Fruit fly (Drosophila melanogaster) whole organism, embryonic: ENCODE measurements around the gene Naa80.

Experiments used
- Atf3 ChIP-seq: fragments of 200-800 bp; sonication (Bioruptor generic); optimal IDR thresholded peaks from 3 replicates; lab custom pipeline; 2016; ENCODE audit warnings: missing biosample characterization, missing genetic modification characterization
- Awh ChIP-seq: fragments of 200-800 bp; sonication (Bioruptor generic); IDR thresholded peaks from 2 replicates; pipeline ENCODE4, ENCODE4 v1.3.6; 2022; ENCODE audit warnings: missing biosample characterization, missing genetic modification characterization
- Bgb ChIP-seq: fragments of 200-800 bp; sonication (Bioruptor generic); IDR thresholded peaks from 2 replicates; pipeline ENCODE4 v1.3.6; 2022; ENCODE audit warnings: missing biosample characterization, missing genetic modification characterization; ENCODE audit not compliant: partially characterized antibody
- CG10147 ChIP-seq: fragments of 200-800 bp; sonication (Bioruptor generic); optimal IDR thresholded peaks from 2 replicates; lab custom pipeline; 2019; ENCODE audit warnings: missing biosample characterization, mild to moderate bottlenecking, missing genetic modification characterization, moderate library complexity
- CG10267 ChIP-seq: fragments of 200-800 bp; sonication (Bioruptor generic); optimal IDR thresholded peaks from 2 replicates; lab custom pipeline; 2018; ENCODE audit warnings: missing biosample characterization, mild to moderate bottlenecking, missing genetic modification characterization, moderate library complexity
- CG10543 ChIP-seq: fragments of 200-800 bp; sonication (Bioruptor generic); optimal IDR thresholded peaks from 3 replicates; lab custom pipeline; 2017; ENCODE audit warnings: missing biosample characterization, mild to moderate bottlenecking, missing genetic modification characterization, moderate library complexity
- CG12769 ChIP-seq: fragments of 200-800 bp; sonication (Bioruptor generic); optimal IDR thresholded peaks from 2 replicates; lab custom pipeline; 2019; ENCODE audit warnings: missing biosample characterization, mild to moderate bottlenecking, missing genetic modification characterization, moderate library complexity
- CG13624 ChIP-seq: fragments of 200-800 bp; sonication (Bioruptor generic); optimal IDR thresholded peaks from 2 replicates; lab custom pipeline; 2016; ENCODE audit warnings: missing biosample characterization, missing genetic modification characterization
- CG14965 ChIP-seq: fragments of 200-800 bp; sonication (Bioruptor generic); optimal IDR thresholded peaks from 2 replicates; lab custom pipeline; 2016; ENCODE audit warnings: missing biosample characterization, missing genetic modification characterization, borderline replicate concordance
- CG17385 ChIP-seq: fragments of 200-800 bp; sonication (Bioruptor generic); optimal IDR thresholded peaks from 3 replicates; lab custom pipeline; 2018; ENCODE audit warnings: missing biosample characterization, mild to moderate bottlenecking, missing genetic modification characterization
- CG2712 ChIP-seq: fragments of 200-800 bp; optimal IDR thresholded peaks from 3 replicates; lab custom pipeline; 2019; ENCODE audit warnings: missing biosample characterization, mild to moderate bottlenecking, missing genetic modification characterization, moderate library complexity
- CG30020 ChIP-seq: fragments of 200-800 bp; optimal IDR thresholded peaks from 2 replicates; lab custom pipeline; 2019; ENCODE audit warnings: missing biosample characterization, mild to moderate bottlenecking, missing genetic modification characterization, moderate library complexity
- CG31441 ChIP-seq: fragments of 200-800 bp; sonication (Bioruptor generic); IDR thresholded peaks from 2 replicates; pipeline ENCODE4 v1.3.6; 2022; ENCODE audit warnings: missing biosample characterization, missing genetic modification characterization
- CG3163 ChIP-seq: fragments of 200-800 bp; sonication (Bioruptor generic); optimal IDR thresholded peaks from 3 replicates; lab custom pipeline; 2016; ENCODE audit warnings: missing biosample characterization, missing genetic modification characterization
- CG3726 ChIP-seq: fragments of 200-800 bp; sonication (Bioruptor generic); IDR thresholded peaks from 3 replicates; pipeline ENCODE4, ENCODE4 v1.3.6; 2022; ENCODE audit warnings: missing biosample characterization, missing genetic modification characterization
- CG4617 ChIP-seq: fragments of 200-800 bp; sonication (Bioruptor generic); optimal IDR thresholded peaks from 3 replicates; lab custom pipeline; 2016; ENCODE audit warnings: missing biosample characterization, missing genetic modification characterization, borderline replicate concordance
- CG6272 ChIP-seq: fragments of 200-800 bp; sonication (Bioruptor generic); IDR thresholded peaks from 2 replicates; pipeline ENCODE4 v1.3.6; 2022; ENCODE audit warnings: missing biosample characterization, missing genetic modification characterization
- CG7987 ChIP-seq: fragments of 200-800 bp; sonication (Bioruptor generic); optimal IDR thresholded peaks from 2 replicates; lab custom pipeline; 2018; ENCODE audit warnings: missing biosample characterization, mild to moderate bottlenecking, missing genetic modification characterization, moderate library complexity
- CG8765 ChIP-seq: fragments of 200-800 bp; sonication (Bioruptor generic); IDR thresholded peaks from 2 replicates; pipeline ENCODE4 v1.3.6; 2022; ENCODE audit warnings: missing biosample characterization, missing genetic modification characterization
- Camta ChIP-seq: fragments of 200-800 bp; sonication (Bioruptor generic); optimal IDR thresholded peaks from 2 replicates; lab custom pipeline; 2016; ENCODE audit warnings: missing biosample characterization, missing genetic modification characterization
- Dp ChIP-seq: fragments of 200-800 bp; sonication (Bioruptor generic); optimal IDR thresholded peaks from 2 replicates; lab custom pipeline; 2018; ENCODE audit warnings: missing biosample characterization, mild to moderate bottlenecking, missing genetic modification characterization, moderate library complexity
- E2f2 ChIP-seq: fragments of 200-800 bp; sonication (Bioruptor generic); IDR thresholded peaks from 2 replicates; pipeline ENCODE4 v1.3.6; 2022; ENCODE audit warnings: missing biosample characterization, missing genetic modification characterization
- Ets65A ChIP-seq: fragments of 200-800 bp; sonication (Bioruptor generic); peaks from one replicate; lab custom pipeline; 2016; ENCODE audit warnings: missing biosample characterization, missing genetic modification characterization
- HLH4C ChIP-seq: fragments of 200-800 bp; sonication (Bioruptor generic); IDR thresholded peaks from 3 replicates; pipeline ENCODE4 v1.3.6; 2022; ENCODE audit warnings: missing biosample characterization, missing genetic modification characterization; ENCODE audit not compliant: partially characterized antibody
- Hand ChIP-seq: fragments of 200-800 bp; sonication (Bioruptor generic); optimal IDR thresholded peaks from 2 replicates; lab custom pipeline; 2017; ENCODE audit warnings: mild to moderate bottlenecking, missing biosample characterization, missing genetic modification reagents, missing genetic modification characterization
- Lhr ChIP-seq: fragments of 200-800 bp; sonication (Bioruptor generic); optimal IDR thresholded peaks from 3 replicates; lab custom pipeline; 2017; ENCODE audit warnings: mild to moderate bottlenecking, missing biosample characterization, missing genetic modification reagents, missing genetic modification characterization
- MBD-R2 ChIP-seq: fragments of 200-800 bp; sonication (Bioruptor generic); IDR thresholded peaks from 2 replicates; pipeline ENCODE4 v1.3.6; 2022; ENCODE audit warnings: missing biosample characterization, missing genetic modification characterization
- NfI ChIP-seq: fragments of 200-800 bp; sonication (Bioruptor generic); optimal IDR thresholded peaks from 3 replicates; lab custom pipeline; 2018; ENCODE audit warnings: missing biosample characterization, mild to moderate bottlenecking, missing genetic modification characterization, moderate library complexity
- Spps ChIP-seq: fragments of 200-800 bp; sonication (Bioruptor generic); optimal IDR thresholded peaks from 2 replicates; lab custom pipeline; 2018; ENCODE audit warnings: missing biosample characterization, mild to moderate bottlenecking, missing genetic modification characterization
- Sry-β ChIP-seq: fragments of 200-800 bp; sonication (Bioruptor generic); optimal IDR thresholded peaks from 2 replicates; lab custom pipeline; 2018; ENCODE audit warnings: missing biosample characterization, mild to moderate bottlenecking, missing genetic modification characterization, moderate library complexity
- YL-1 ChIP-seq: fragments of 200-800 bp; sonication (Bioruptor generic); optimal IDR thresholded peaks from 3 replicates; lab custom pipeline; 2017; ENCODE audit warnings: missing biosample characterization, mild to moderate bottlenecking, missing genetic modification characterization
- ara ChIP-seq: fragments of 200-800 bp; sonication (Bioruptor generic); IDR thresholded peaks from 2 replicates; pipeline ENCODE4 v1.3.6; 2022; ENCODE audit warnings: missing biosample characterization, missing genetic modification characterization
- az2 ChIP-seq: fragments of 200-800 bp; sonication (Bioruptor generic); optimal IDR thresholded peaks from 3 replicates; lab custom pipeline; 2016; ENCODE audit warnings: missing biosample characterization, missing genetic modification characterization
- dan ChIP-seq: fragments of 200-800 bp; sonication (Bioruptor generic); IDR thresholded peaks from 2 replicates; pipeline ENCODE4 v1.3.6; 2022; ENCODE audit warnings: missing biosample characterization, missing genetic modification characterization
- fu2 ChIP-seq: fragments of 200-800 bp; sonication (Bioruptor generic); optimal IDR thresholded peaks from 2 replicates; lab custom pipeline; 2016; ENCODE audit warnings: missing biosample characterization, missing genetic modification characterization
- gt ChIP-seq: fragments of 200-800 bp; sonication (Bioruptor generic); IDR thresholded peaks from 2 replicates; pipeline ENCODE4 v1.3.6; 2022; ENCODE audit warnings: missing biosample characterization, missing genetic modification characterization
- hth ChIP-seq: fragments of >200 bp; optimal IDR thresholded peaks from 2 replicates; lab custom pipeline; 2017; ENCODE audit warnings: inconsistent platforms
- jumu ChIP-seq: fragments of 200-800 bp; sonication (Bioruptor generic); optimal IDR thresholded peaks from 3 replicates; lab custom pipeline; 2016; ENCODE audit warnings: missing biosample characterization, missing genetic modification characterization
- ken ChIP-seq: fragments of 200-800 bp; sonication (Bioruptor generic); IDR thresholded peaks from 3 replicates; pipeline ENCODE4 v1.3.6; 2022; ENCODE audit warnings: missing biosample characterization, missing genetic modification characterization
- lab ChIP-seq: fragments of 200-800 bp; sonication (Bioruptor generic); optimal IDR thresholded peaks from 3 replicates; lab custom pipeline; 2017; ENCODE audit warnings: missing biosample characterization, missing genetic modification characterization, mild to moderate bottlenecking, moderate library complexity, missing genetic modification reagents
- mld ChIP-seq: fragments of 200-800 bp; sonication (Bioruptor generic); IDR thresholded peaks from 3 replicates; pipeline ENCODE4 v1.3.6; 2022; ENCODE audit warnings: missing biosample characterization, missing genetic modification characterization; ENCODE audit not compliant: partially characterized antibody
- nerfin-2 ChIP-seq: fragments of 200-800 bp; sonication (Bioruptor generic); IDR thresholded peaks from 2 replicates; pipeline ENCODE4 v1.3.6; 2022; ENCODE audit warnings: missing biosample characterization, missing genetic modification characterization; ENCODE audit not compliant: partially characterized antibody
- p53 ChIP-seq: fragments of 200-800 bp; sonication (Bioruptor generic); optimal IDR thresholded peaks from 2 replicates; lab custom pipeline; 2016; ENCODE audit warnings: missing biosample characterization, missing genetic modification characterization
- pfk ChIP-seq: fragments of 200-800 bp; sonication (Bioruptor generic); optimal IDR thresholded peaks from 2 replicates; lab custom pipeline; 2018; ENCODE audit warnings: missing biosample characterization, mild to moderate bottlenecking, missing genetic modification characterization, moderate library complexity
- scrt ChIP-seq: fragments of 200-800 bp; sonication (Bioruptor generic); optimal IDR thresholded peaks from 2 replicates; lab custom pipeline; 2018; ENCODE audit warnings: missing biosample characterization, mild to moderate bottlenecking, missing genetic modification characterization, moderate library complexity
- sens-2 ChIP-seq: fragments of 200-800 bp; sonication (Bioruptor generic); IDR thresholded peaks from 2 replicates; pipeline ENCODE4 v1.3.6; 2022; ENCODE audit warnings: missing biosample characterization, missing genetic modification characterization
- shn ChIP-seq: fragments of 200-800 bp; sonication (Bioruptor generic); optimal IDR thresholded peaks from 3 replicates; lab custom pipeline; 2016; ENCODE audit warnings: missing biosample characterization, missing genetic modification characterization
- sug ChIP-seq: fragments of 200-800 bp; optimal IDR thresholded peaks from 2 replicates; lab custom pipeline; 2019; ENCODE audit warnings: missing biosample characterization, mild to moderate bottlenecking, missing genetic modification characterization, moderate library complexity
- tio ChIP-seq: fragments of 200-800 bp; sonication (Bioruptor generic); optimal IDR thresholded peaks from 2 replicates; lab custom pipeline; 2017; ENCODE audit warnings: missing biosample characterization, missing genetic modification characterization, inconsistent platforms
- vvl ChIP-seq: fragments of 200-800 bp; sonication (Bioruptor generic); IDR thresholded peaks from 2 replicates; pipeline ENCODE4 v1.3.6; 2022; ENCODE audit warnings: missing biosample characterization, missing genetic modification characterization

Gene Naa80

dm6 chr3R:9784341-9785062 is 16.9 kb downstream of the Naa80 start, which contains the start of the genes MtnA and CG8500 (continued):
- TF ChIP-seq CG10543 (GFP tag; lab: Kevin White, UChicago) (peak; percentile 37), tio (GFP tag; lab: Kevin White, UChicago) (no peak), CG2712 (no peak), sens-2 (GFP tag; lab: Robert Waterston, UW) (no peak), hth (no peak), Camta (GFP tag; lab: Kevin White, UChicago) (no peak), CG12769 (tag; lab: Kevin White, UChicago) (no peak), CG7987 (GFP tag; lab: Kevin White, UChicago) (peak; percentile 30), fu2 (GFP tag; lab: Kevin White, UChicago) (no peak), CG14965 (GFP tag; lab: Kevin White, UChicago) (no peak), MBD-R2 (GFP tag; lab: Robert Waterston, UW) (peak; percentile 55; the same call in 1 of the 2 replicates), shn (GFP tag; lab: Kevin White, UChicago) (no peak), Atf3 (GFP tag; lab: Kevin White, UChicago) (no peak), CG30020 (tag; lab: Kevin White, UChicago) (no peak), jumu (GFP tag; lab: Kevin White, UChicago) (no peak), sug (peak; percentile 40), vvl (no peak), Ets65A (peak; percentile 77), Bgb (GFP tag; lab: Robert Waterston, UW) (peak; percentile 54; the same call in 1 of the 2 replicates), NfI (no peak), HLH4C (GFP tag; lab: Robert Waterston, UW) (0 out of 3 replicates have a peak, but pooled peaks have one; percentile 24), CG4617 (no peak), CG3726 (GFP tag; lab: Robert Waterston, UW) (no peak), ken (GFP tag; lab: Robert Waterston, UW) (0 out of 3 replicates have a peak, but pooled peaks have one; percentile 31), ara (GFP tag; lab: Robert Waterston, UW) (no peak), Dp (GFP tag; lab: Kevin White, UChicago) (peak; percentile 64), Lhr (GFP tag; lab: Kevin White, UChicago) (peak; percentile 13), CG10267 (tag; lab: Kevin White, UChicago) (no peak), nerfin-2 (no peak), Awh (no peak), mld (GFP tag; lab: Robert Waterston, UW) (no peak), YL-1 (GFP tag; lab: Kevin White, UChicago) (no peak), CG8765 (GFP tag; lab: Robert Waterston, UW) (no peak), Hand (GFP tag; lab: Kevin White, UChicago) (peak; percentile 4), CG13624 (no peak), E2f2 (GFP tag; lab: Robert Waterston, UW) (peak; percentile 68), scrt (no peak), Sry-β (no peak), CG3163 (no peak), CG31441 (no peak), p53 (GFP tag; lab: Kevin White, UChicago) (no peak), pfk (no peak), CG10147 (no peak), gt (GFP tag; lab: Robert Waterston, UW) (no peak), CG17385 (GFP tag; lab: Kevin White, UChicago) (no peak), CG6272 (GFP tag; lab: Robert Waterston, UW) (no peak), lab (GFP tag; lab: Kevin White, UChicago) (peak; percentile 51), dan (GFP tag; lab: Robert Waterston, UW) (no peak), az2 (GFP tag; lab: Kevin White, UChicago) (no peak), Spps (tag; lab: Kevin White, UChicago) (no peak)
